ENCODE assay signal across 4 fruit fly cellular contexts in genomic region chr3R:18301569-18301968, dm6.
TF ChIP-seq lines count a peak whose summit lies in the region.

Gene Polr1E (minus strand): TSS chr3R:18301728.

- TF ChIP-seq CTCF in whole organism, embryonic (GFP tag; optimal IDR thresholded peaks at IDR 0.05; lab: Kevin White, UChicago): no peak

TF ChIP-seq in whole organism, adult, 20 proteins besides CTCF, POLR2A, EP300 and RAD21:
- no peak for TF ChIP-seq CG12768 (GFP tag; optimal IDR thresholded peaks at IDR 0.05; lab: Kevin White, UChicago)
- TF ChIP-seq Crg-1 (GFP tag; optimal IDR thresholded peaks at IDR 0.05; lab: Kevin White, UChicago): peak; percentile 8
- TF ChIP-seq Mnt (GFP tag; optimal IDR thresholded peaks at IDR 0.05; lab: Kevin White, UChicago): peak; percentile 99
- no peak for TF ChIP-seq cic (GFP tag; optimal IDR thresholded peaks at IDR 0.05; lab: Kevin White, UChicago)
- no peak for TF ChIP-seq cnc (optimal IDR thresholded peaks at IDR 0.05; lab: Kevin White, UChicago)
- no peak for TF ChIP-seq pad (GFP tag; optimal IDR thresholded peaks at IDR 0.05; lab: Kevin White, UChicago)
TF ChIP-seq in whole organism, adult: peak in this region for 2.

TF ChIP-seq in whole organism, embryonic, 481 proteins besides CTCF, POLR2A, EP300 and RAD21 (continues in another document):
- TF ChIP-seq CG30403 (GFP tag; optimal IDR thresholded peaks at IDR 0.05; lab: Kevin White, UChicago): no peak
- no peak for TF ChIP-seq Rx (GFP tag; IDR thresholded peaks at IDR 0.05; lab: Robert Waterston, UW)
- no peak for TF ChIP-seq Aef1 (GFP tag; IDR thresholded peaks at IDR 0.05; lab: Robert Waterston, UW)
- no peak for TF ChIP-seq aop (GFP tag; IDR thresholded peaks at IDR 0.05; lab: Robert Waterston, UW)
- no peak for TF ChIP-seq ara (GFP tag; IDR thresholded peaks at IDR 0.05; lab: Robert Waterston, UW)
- peak; percentile 81 for TF ChIP-seq HLH4C (GFP tag; IDR thresholded peaks at IDR 0.05; lab: Robert Waterston, UW; ENCODE audit: partially characterized antibody)
- TF ChIP-seq tll (GFP tag; optimal IDR thresholded peaks at IDR 0.05; lab: Kevin White, UChicago): no peak
- TF ChIP-seq CG7556 (GFP tag; optimal IDR thresholded peaks at IDR 0.05; lab: Kevin White, UChicago): no peak
- no peak for TF ChIP-seq tx (GFP tag; optimal IDR thresholded peaks at IDR 0.05; lab: Kevin White, UChicago)
- no peak for TF ChIP-seq schlank (tag; optimal IDR thresholded peaks at IDR 0.05; lab: Kevin White, UChicago)
- no peak for TF ChIP-seq Atf6 (GFP tag; IDR thresholded peaks at IDR 0.05; lab: Robert Waterston, UW)
- TF ChIP-seq CG8478 (optimal IDR thresholded peaks at IDR 0.05; lab: Kevin White, UChicago): no peak
- TF ChIP-seq Sin3A (optimal IDR thresholded peaks at IDR 0.05; lab: Kevin White, UChicago): no peak
- TF ChIP-seq caup (GFP tag; optimal IDR thresholded peaks at IDR 0.05; lab: Kevin White, UChicago; ENCODE audit: severe bottlenecking): no peak
- TF ChIP-seq pnt (GFP tag; optimal IDR thresholded peaks at IDR 0.05; lab: Kevin White, UChicago): no peak
- no peak for TF ChIP-seq run (tag; optimal IDR thresholded peaks at IDR 0.05; lab: Kevin White, UChicago)
- no peak for TF ChIP-seq bab2 (GFP tag; optimal IDR thresholded peaks at IDR 0.05; lab: Kevin White, UChicago)
- no peak for TF ChIP-seq CkIIα-i1 (GFP tag; IDR thresholded peaks at IDR 0.05; lab: Robert Waterston, UW)
- no peak for TF ChIP-seq CG8089 (GFP tag; optimal IDR thresholded peaks at IDR 0.05; lab: Kevin White, UChicago)
- no peak for TF ChIP-seq al (GFP tag; IDR thresholded peaks at IDR 0.05; lab: Robert Waterston, UW)
- no peak for TF ChIP-seq bowl (GFP tag; IDR thresholded peaks at IDR 0.05; lab: Robert Waterston, UW)
- no peak for TF ChIP-seq CG12299 (tag; optimal IDR thresholded peaks at IDR 0.05; lab: Kevin White, UChicago)
- no peak for TF ChIP-seq seq (GFP tag; IDR thresholded peaks at IDR 0.05; lab: Robert Waterston, UW)
- TF ChIP-seq CG7963 (GFP tag; IDR thresholded peaks at IDR 0.05; lab: Robert Waterston, UW; ENCODE audit: partially characterized antibody): peak; percentile 67; the same call in 2 of the 3 replicates
- no peak for TF ChIP-seq pfk (GFP tag; optimal IDR thresholded peaks at IDR 0.05; lab: Kevin White, UChicago)
- no peak for TF ChIP-seq D (optimal IDR thresholded peaks at IDR 0.05; lab: Kevin White, UChicago)
- no peak for TF ChIP-seq D (GFP tag; optimal IDR thresholded peaks at IDR 0.05; lab: Kevin White, UChicago)
- TF ChIP-seq CG31224 (GFP tag; IDR thresholded peaks at IDR 0.05; lab: Robert Waterston, UW): no peak
- no peak for TF ChIP-seq Nf-YA (GFP tag; IDR thresholded peaks at IDR 0.05; lab: Robert Waterston, UW)
- peak; percentile 98 for TF ChIP-seq cwo (GFP tag; optimal IDR thresholded peaks at IDR 0.05; lab: Kevin White, UChicago)

TF ChIP-seq in whole organism, pupa, 21 proteins besides CTCF, POLR2A, EP300 and RAD21:
- TF ChIP-seq D1 (tag; optimal IDR thresholded peaks at IDR 0.05; lab: Kevin White, UChicago): peak; percentile 76
- no peak for TF ChIP-seq EcR (GFP tag; optimal IDR thresholded peaks at IDR 0.05; lab: Kevin White, UChicago)

TF ChIP-seq in whole organism, wandering third instar larva, 38 proteins besides CTCF, POLR2A, EP300 and RAD21:
- TF ChIP-seq brk (GFP tag; optimal IDR thresholded peaks at IDR 0.05; lab: Kevin White, UChicago): no peak
- TF ChIP-seq tai (GFP tag; optimal IDR thresholded peaks at IDR 0.05; lab: Kevin White, UChicago): no peak
- TF ChIP-seq Dfd (GFP tag; optimal IDR thresholded peaks at IDR 0.05; lab: Kevin White, UChicago): no peak
- TF ChIP-seq Hnf4 (GFP tag; optimal IDR thresholded peaks at IDR 0.05; lab: Kevin White, UChicago): no peak
- peak; percentile 79 for TF ChIP-seq Dif (GFP tag; optimal IDR thresholded peaks at IDR 0.05; lab: Kevin White, UChicago; ENCODE audit: partially characterized antibody)
- TF ChIP-seq Vsx2 (GFP tag; optimal IDR thresholded peaks at IDR 0.05; lab: Kevin White, UChicago; ENCODE audit: partially characterized antibody): peak; percentile 33
- peak; percentile 18 for TF ChIP-seq Myc (optimal IDR thresholded peaks at IDR 0.05; lab: Kevin White, UChicago)
- peak in 1 of 2 experiments; percentile 9 for TF ChIP-seq dl (GFP tag; optimal IDR thresholded peaks at IDR 0.05; lab: Kevin White, UChicago; ENCODE audit: insufficient read depth in 1 of 2, partially characterized antibody in 2 of 2)
